Fruit fly (Drosophila melanogaster): ENCODE results near the gene Akap200.
A peak's percentile ranks its signal among the peaks of the same experiment; 100 is the strongest.

Akap200 gene

dm6 chr2L:8376717-8377116 lies 38.8 kb upstream of the Akap200 start, which contains the start of the genes CG13390 and CG17294 (continued):
- TF ChIP-seq ttk (GFP tag; IDR thresholded peaks at IDR 0.05) (peak; percentile 99), Ets97D (GFP tag; optimal IDR thresholded peaks at IDR 0.05) (peak; percentile 90), CG14710 (tag; optimal IDR thresholded peaks at IDR 0.05) (peak; percentile 98), CG7786 (GFP tag; optimal IDR thresholded peaks at IDR 0.05) (peak; percentile 91), unc-4 (GFP tag; IDR thresholded peaks at IDR 0.05; ENCODE audit: partially characterized antibody) (peak; percentile 88), nmo (GFP tag; optimal IDR thresholded peaks at IDR 0.05) (peak; percentile 100), kni (GFP tag; optimal IDR thresholded peaks at IDR 0.05) (peak; percentile 97), tio (GFP tag; optimal IDR thresholded peaks at IDR 0.05) (peak; percentile 98), Oli (tag; optimal IDR thresholded peaks at IDR 0.05) (peak; percentile 100), Kr (GFP tag; optimal IDR thresholded peaks at IDR 0.05) (peak; percentile 74), CG9932 (GFP tag; IDR thresholded peaks at IDR 0.05) (peak; percentile 100), lmd (GFP tag; IDR thresholded peaks at IDR 0.05) (peak; percentile 99), CG5953 (GFP tag; IDR thresholded peaks at IDR 0.05) (peak; percentile 99), al (GFP tag; IDR thresholded peaks at IDR 0.05) (peak; percentile 100), pfk (GFP tag; optimal IDR thresholded peaks at IDR 0.05) (peak; percentile 79), CG17186 (GFP tag; optimal IDR thresholded peaks at IDR 0.05) (peak; percentile 94), eyg (GFP tag; optimal IDR thresholded peaks at IDR 0.05) (peak; percentile 91), NC2β (GFP tag; optimal IDR thresholded peaks at IDR 0.05) (peak; percentile 90), crol (GFP tag; IDR thresholded peaks at IDR 0.05) (peak; percentile 92), Camta (GFP tag; optimal IDR thresholded peaks at IDR 0.05) (peak; percentile 96), aop (GFP tag; IDR thresholded peaks at IDR 0.05) (peak; percentile 97), hb (GFP tag; IDR thresholded peaks at IDR 0.05; ENCODE audit: partially characterized antibody) (peak; percentile 37; the same call in 1 of the 3 replicates), chm (GFP tag; IDR thresholded peaks at IDR 0.05) (peak; percentile 99), sens (GFP tag) (peak; percentile 99), ind (GFP tag; optimal IDR thresholded peaks at IDR 0.05) (peak; percentile 99), Lhr (GFP tag; optimal IDR thresholded peaks at IDR 0.05) (peak; percentile 97), gcm2 (GFP tag; optimal IDR thresholded peaks at IDR 0.05) (peak; percentile 92), Hsf (GFP tag; optimal IDR thresholded peaks at IDR 0.05) (peak; percentile 98), lab (GFP tag; optimal IDR thresholded peaks at IDR 0.05) (peak; percentile 100), dimm (GFP tag; IDR thresholded peaks at IDR 0.05) (peak; percentile 99), mam (GFP tag; optimal IDR thresholded peaks at IDR 0.05) (peak; percentile 97), Meics (GFP tag; optimal IDR thresholded peaks at IDR 0.05) (peak; percentile 100), jing (GFP tag; optimal IDR thresholded peaks at IDR 0.05) (peak; percentile 99), CG16863 (GFP tag; optimal IDR thresholded peaks at IDR 0.05) (peak; percentile 92), salm (tag; optimal IDR thresholded peaks at IDR 0.05) (peak; percentile 99), CG4854 (GFP tag; optimal IDR thresholded peaks at IDR 0.05) (peak; percentile 97), Eip74EF (GFP tag; optimal IDR thresholded peaks at IDR 0.05) (peak in 1 of 2 experiments; percentile 100), danr (GFP tag; IDR thresholded peaks at IDR 0.05) (peak; percentile 99), sc (optimal IDR thresholded peaks at IDR 0.05) (no peak), sc (GFP tag; optimal IDR thresholded peaks at IDR 0.05) (peak; percentile 99), Sry-β (GFP tag; optimal IDR thresholded peaks at IDR 0.05) (peak; percentile 76), bcd (GFP tag; optimal IDR thresholded peaks at IDR 0.05) (peak; percentile 99), E2f2 (GFP tag; IDR thresholded peaks at IDR 0.05) (peak; percentile 92), YL-1 (GFP tag; optimal IDR thresholded peaks at IDR 0.05) (peak; percentile 99), CG1603 (tag; optimal IDR thresholded peaks at IDR 0.05) (peak; percentile 96), CG1792 (GFP tag; optimal IDR thresholded peaks at IDR 0.05) (peak; percentile 77), seq (GFP tag; IDR thresholded peaks at IDR 0.05) (peak; percentile 99), CG2202 (tag; optimal IDR thresholded peaks at IDR 0.05) (peak; percentile 99), CG6813 (GFP tag; optimal IDR thresholded peaks at IDR 0.05) (peak; percentile 99), Hr39 (optimal IDR thresholded peaks at IDR 0.05) (no peak), prd (optimal IDR thresholded peaks at IDR 0.05) (no peak), prd (GFP tag; IDR thresholded peaks at IDR 0.05) (peak; percentile 100)

Data from whole organism, embryonic.